Fruit fly (Drosophila melanogaster) whole organism: Measurements from ENCODE around the gene CG13842.

Source experiments
- CG8478 ChIP-seq: fragments of >200 bp; optimal IDR thresholded peaks from 2 replicates; lab custom pipeline; 2018; ENCODE audit warnings: inconsistent platforms
- Dll ChIP-seq: fragments of >200 bp; optimal IDR thresholded peaks from 2 replicates; lab custom pipeline; 2017
- EcR ChIP-seq, 2 experiments: fragments of >200 bp; optimal IDR thresholded peaks; 2 replicates each; lab custom pipeline; 2017; ENCODE audit warnings: missing biosample characterization in 2 of 2, missing genetic modification characterization in 2 of 2, missing genetic modification reagents in 2 of 2
- pan ChIP-seq: fragments of >200 bp; optimal IDR thresholded peaks from 2 replicates; lab custom pipeline; 2017
- psq ChIP-seq: fragments of >200 bp; optimal IDR thresholded peaks from 2 replicates; lab custom pipeline; 2017
- usp ChIP-seq: fragments of >200 bp; optimal IDR thresholded peaks from 2 replicates; lab custom pipeline; 2017; ENCODE audit warnings: missing biosample characterization, missing genetic modification characterization, mixed read lengths

The CG13842 gene

DNA sequence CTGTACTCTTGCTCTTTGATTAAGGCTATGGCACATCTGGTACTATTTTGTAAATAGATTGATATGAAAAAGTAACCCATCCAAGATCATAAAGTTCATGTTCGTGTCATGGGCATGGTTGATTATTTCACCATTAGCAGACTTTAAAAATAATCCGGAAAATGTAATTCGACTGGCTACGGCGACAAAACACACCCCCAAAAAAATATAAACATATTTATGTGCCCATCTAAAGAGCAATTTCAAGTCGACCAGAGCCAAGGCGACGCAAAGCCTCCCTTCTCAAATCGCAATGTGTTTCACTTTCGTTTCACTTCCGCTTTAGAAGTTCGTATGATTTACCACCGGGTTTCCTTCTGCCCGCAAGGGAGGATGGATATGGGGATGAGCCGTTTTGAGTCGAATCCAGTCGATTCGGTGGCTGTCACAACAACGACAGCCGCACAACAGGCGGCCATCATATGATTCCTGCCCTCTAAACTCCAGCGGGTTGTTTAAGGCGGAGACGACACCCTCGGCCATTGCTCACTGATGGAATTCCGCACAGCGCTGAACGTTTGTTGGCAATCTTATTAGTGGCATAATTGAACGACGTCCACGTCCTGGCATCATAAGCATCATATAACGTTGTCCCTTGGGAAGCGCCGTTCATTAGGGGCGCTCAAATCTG lies 12.0 kb upstream of the CG13842 start:
- TF ChIP-seq psq (lab: Kevin White, UChicago): no peak
- TF ChIP-seq usp (GFP tag; lab: Kevin White, UChicago): no peak
- no peak for TF ChIP-seq EcR (GFP tag; optimal IDR thresholded peaks at IDR 0.05; lab: Kevin White, UChicago)
- no peak for TF ChIP-seq pan (lab: Kevin White, UChicago)
- TF ChIP-seq Dll (lab: Kevin White, UChicago): no peak
- no peak for TF ChIP-seq CG8478

DNA sequence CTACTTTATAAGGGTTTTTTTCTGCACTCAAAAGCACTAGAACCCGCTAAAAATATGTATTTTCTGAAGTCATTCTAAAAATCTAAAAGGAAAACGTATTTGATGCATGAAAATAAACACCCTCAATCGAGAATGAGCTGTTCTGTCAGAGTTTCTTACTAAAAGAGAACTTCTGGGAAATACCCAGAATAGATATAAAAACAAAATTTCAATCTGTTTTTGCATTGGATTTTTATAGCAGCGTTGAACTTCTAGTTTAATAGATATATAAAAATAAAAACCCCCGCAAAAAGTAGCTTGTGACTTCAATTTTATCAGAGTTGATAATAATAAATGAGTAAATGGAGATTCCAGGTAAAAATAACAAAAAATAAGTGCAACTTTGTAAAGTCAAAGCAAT lies 11.3 kb upstream of the CG13842 start:
- TF ChIP-seq EcR (GFP tag; optimal IDR thresholded peaks at IDR 0.05; lab: Kevin White, UChicago) (no peak), psq (lab: Kevin White, UChicago) (no peak), CG8478 (no peak), usp (GFP tag; lab: Kevin White, UChicago) (no peak), pan (lab: Kevin White, UChicago) (no peak), Dll (lab: Kevin White, UChicago) (no peak)

DNA sequence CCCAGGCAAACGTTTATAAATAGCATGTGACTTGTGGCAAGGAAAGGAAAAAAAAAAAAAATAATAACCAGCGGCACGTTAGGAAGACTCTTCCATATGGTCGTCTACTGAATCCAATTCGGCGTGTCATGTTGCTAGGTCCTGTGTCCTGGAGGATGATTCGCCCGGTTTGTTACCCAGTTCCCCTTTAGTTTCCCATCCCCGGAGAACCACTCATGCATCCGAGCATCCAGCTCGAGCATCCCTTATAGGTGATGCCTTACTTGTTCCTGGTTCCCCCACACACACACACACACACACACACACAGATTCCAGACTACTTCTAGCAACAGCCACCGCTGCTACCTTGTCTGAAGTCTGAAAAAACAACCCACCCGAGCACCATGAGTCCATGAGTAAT lies 10.8 kb upstream of the CG13842 start:
- no peak for TF ChIP-seq usp (GFP tag; lab: Kevin White, UChicago)
- no peak for TF ChIP-seq psq (lab: Kevin White, UChicago)

DNA sequence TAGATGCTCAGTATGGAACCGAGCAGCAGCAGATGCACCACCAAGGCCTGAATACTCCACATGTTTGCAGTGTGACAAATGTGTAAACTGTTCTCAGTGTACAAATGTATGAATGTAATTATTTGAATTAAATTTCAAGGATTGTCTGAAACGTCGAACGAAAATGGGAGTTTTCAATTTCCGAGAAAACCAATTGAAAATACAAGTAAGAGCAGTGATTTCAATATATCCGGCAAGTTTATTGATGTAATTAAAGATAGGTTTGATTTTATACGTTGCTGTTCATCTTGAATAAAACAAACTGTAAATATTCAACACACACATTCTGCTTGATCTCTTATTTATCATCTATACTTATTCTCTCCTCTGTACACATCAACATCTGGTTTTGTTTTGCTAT lies 3.6 kb upstream of the CG13842 start, which contains the start of gene CG4907:
TSS of gene CG4907 (minus strand) at position 101 of the 400 bp plus-strand sequence.
- TF ChIP-seq Dll (lab: Kevin White, UChicago) (no peak), psq (lab: Kevin White, UChicago) (no peak), pan (lab: Kevin White, UChicago) (no peak), EcR (GFP tag; optimal IDR thresholded peaks at IDR 0.05; lab: Kevin White, UChicago) (no peak)

DNA sequence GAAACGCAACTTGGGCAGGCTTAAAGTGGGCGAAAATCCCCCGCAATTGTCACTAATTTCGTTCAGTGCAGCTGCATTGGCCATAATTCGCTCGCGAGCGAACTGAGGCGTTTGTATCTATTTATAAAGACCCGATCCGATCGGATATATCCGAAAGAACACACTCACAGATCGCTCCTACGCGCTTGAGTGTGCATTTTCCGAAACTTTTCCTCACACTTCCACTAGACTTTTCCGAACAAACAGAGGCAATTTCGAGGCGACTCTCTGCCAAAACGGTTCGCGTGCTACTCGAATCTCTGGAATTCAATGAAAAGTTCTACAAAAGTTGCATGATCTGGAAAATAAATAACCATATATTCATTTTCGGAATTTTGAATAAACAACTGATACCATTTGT lies 5.3 kb downstream of the CG13842 start, which contains the start of the genes CG6972 and CCAP:
TSS of gene CG6972 (plus strand) at position 215 of the 400 bp plus-strand sequence.
TSS of gene CCAP (minus strand) at position 292 of the 400 bp plus-strand sequence.
- no peak for TF ChIP-seq Dll (lab: Kevin White, UChicago)
- TF ChIP-seq usp (GFP tag; lab: Kevin White, UChicago): no peak

DNA sequence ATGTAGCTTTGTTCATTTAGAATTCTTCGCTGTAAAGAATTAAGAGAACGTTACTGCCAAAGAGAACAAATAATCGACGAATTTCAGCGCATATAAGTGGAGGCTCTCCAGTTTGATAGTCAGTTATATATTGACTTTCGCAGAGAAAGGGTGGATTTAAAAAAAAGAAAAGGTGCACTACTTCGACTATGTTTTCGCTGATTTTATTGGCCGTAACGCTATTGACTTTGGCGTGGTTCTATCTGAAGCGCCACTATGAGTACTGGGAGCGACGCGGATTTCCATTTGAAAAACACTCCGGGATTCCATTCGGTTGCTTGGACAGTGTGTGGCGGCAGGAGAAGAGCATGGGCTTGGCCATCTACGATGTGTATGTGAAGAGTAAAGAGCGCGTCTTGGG lies 8.9 kb downstream of the CG13842 start, which contains the start of gene Cyp6d4:
TSS of gene Cyp6d4 (plus strand) at position 112 of the 400 bp plus-strand sequence.
- TF ChIP-seq Dll (lab: Kevin White, UChicago) (no peak), usp (GFP tag; lab: Kevin White, UChicago) (no peak), pan (lab: Kevin White, UChicago) (no peak), CG8478 (no peak), EcR (GFP tag; optimal IDR thresholded peaks at IDR 0.05; lab: Kevin White, UChicago) (no peak), psq (lab: Kevin White, UChicago) (no peak)

DNA sequence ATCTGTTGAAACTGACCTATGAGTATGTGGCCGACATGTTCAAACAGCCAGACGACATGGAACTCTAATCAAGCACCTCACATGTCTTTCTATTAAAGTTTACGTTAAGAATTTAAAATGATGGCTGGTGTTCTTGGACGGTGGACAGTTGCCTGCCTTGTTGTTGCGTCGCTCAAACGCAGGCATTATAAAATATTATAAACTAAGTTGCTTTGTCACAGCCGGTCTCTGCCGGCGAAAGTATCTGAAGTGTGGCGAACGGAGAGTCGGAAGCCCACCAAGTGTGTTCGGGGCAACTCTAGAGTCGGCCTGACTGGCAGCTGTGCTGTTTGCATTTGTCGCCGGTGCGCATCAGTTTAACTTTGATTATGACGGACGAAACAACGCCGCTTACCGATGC lies 12.4 kb downstream of the CG13842 start, which contains the start of gene cd:
TSS of gene cd (plus strand) at position 301 of the 400 bp plus-strand sequence.
- TF ChIP-seq psq (lab: Kevin White, UChicago) (no peak), pan (lab: Kevin White, UChicago) (no peak), CG8478 (no peak), usp (GFP tag; lab: Kevin White, UChicago) (no peak), EcR (GFP tag; optimal IDR thresholded peaks at IDR 0.05; lab: Kevin White, UChicago) (no peak), Dll (lab: Kevin White, UChicago) (no peak)

DNA sequence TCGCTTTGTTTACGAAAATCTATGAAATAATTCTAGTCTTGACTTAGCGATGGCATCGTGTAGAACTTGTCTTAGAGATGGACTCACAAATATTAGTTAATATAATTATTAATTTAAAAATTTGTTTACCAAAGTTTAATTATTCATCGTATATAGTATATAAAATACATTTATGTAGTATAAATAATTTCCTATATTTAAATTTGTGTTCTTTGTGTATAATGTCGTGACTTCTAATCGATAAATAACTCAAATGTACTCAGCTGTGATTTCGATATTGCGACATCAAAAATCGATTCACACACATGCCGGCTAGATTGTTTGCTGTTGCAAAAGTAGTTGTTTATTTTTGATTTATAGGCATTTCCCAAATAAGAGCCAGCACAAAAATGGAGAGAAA lies 16.8 kb downstream of the CG13842 start, which contains the start of the genes wfs1 and Nup133:
TSS of gene wfs1 (minus strand) at position 70 of the 400 bp plus-strand sequence.
TSS of gene Nup133 (plus strand) at position 297 of the 400 bp plus-strand sequence.
- TF ChIP-seq CG8478 (no peak), pan (lab: Kevin White, UChicago) (no peak), psq (lab: Kevin White, UChicago) (no peak), Dll (lab: Kevin White, UChicago) (no peak), usp (GFP tag; lab: Kevin White, UChicago) (no peak), EcR (GFP tag; optimal IDR thresholded peaks at IDR 0.05; lab: Kevin White, UChicago) (no peak)

DNA sequence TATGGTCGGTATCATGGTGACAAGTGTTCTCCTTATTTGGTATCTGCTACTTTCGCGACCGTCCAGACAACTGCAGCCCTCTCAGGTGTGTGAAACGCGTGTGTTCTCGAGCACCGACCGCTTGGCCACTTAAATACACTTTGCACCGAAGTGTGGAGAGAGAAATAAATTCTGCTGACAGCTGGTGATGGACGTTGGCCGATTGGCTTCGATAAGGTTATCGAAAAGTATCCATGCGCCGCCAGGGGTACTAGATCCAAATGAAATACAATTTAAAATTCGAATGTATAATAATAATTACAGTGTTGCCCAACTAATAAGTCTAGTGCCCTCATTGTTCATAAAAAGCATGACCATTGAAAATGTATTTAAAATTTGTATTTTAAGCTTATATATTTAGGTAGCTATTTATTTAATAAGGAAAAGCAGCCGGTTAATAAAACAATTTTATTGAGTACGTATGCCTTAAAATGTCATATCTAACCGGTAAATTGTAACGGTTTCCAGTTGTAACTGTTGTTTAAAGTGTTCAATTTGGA lies 20.7 kb downstream of the CG13842 start, which contains the start of the genes Gclm and CG17625:
TSS of gene Gclm (minus strand) at position 175 of the 539 bp plus-strand sequence.
TSS of gene CG17625 (plus strand) at position 514 of the 539 bp plus-strand sequence.
- TF ChIP-seq EcR (GFP tag; optimal IDR thresholded peaks at IDR 0.05; lab: Kevin White, UChicago) (no peak), CG8478 (no peak), pan (lab: Kevin White, UChicago) (no peak), Dll (lab: Kevin White, UChicago) (no peak), psq (lab: Kevin White, UChicago) (no peak), usp (GFP tag; lab: Kevin White, UChicago) (no peak)

DNA sequence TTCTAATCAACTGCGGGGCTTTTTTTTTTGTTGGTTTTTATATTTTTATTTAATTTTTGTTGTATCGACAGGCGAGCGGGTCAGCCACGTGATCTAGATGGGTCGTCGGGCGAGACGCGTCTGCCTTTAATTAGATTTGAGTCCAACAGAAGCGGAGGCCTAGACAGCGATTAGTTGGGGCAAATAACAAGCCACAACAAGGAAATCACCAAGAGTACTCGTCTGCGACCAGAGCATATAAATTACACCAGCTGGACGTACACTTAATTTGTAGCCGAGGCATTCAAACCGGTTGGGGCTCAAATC lies 22.2 kb downstream of the CG13842 start:
- TF ChIP-seq CG8478 (no peak), Dll (lab: Kevin White, UChicago) (no peak), psq (lab: Kevin White, UChicago) (no peak), pan (lab: Kevin White, UChicago) (no peak), usp (GFP tag; lab: Kevin White, UChicago) (no peak), EcR (GFP tag; optimal IDR thresholded peaks at IDR 0.05; lab: Kevin White, UChicago) (no peak)

DNA sequence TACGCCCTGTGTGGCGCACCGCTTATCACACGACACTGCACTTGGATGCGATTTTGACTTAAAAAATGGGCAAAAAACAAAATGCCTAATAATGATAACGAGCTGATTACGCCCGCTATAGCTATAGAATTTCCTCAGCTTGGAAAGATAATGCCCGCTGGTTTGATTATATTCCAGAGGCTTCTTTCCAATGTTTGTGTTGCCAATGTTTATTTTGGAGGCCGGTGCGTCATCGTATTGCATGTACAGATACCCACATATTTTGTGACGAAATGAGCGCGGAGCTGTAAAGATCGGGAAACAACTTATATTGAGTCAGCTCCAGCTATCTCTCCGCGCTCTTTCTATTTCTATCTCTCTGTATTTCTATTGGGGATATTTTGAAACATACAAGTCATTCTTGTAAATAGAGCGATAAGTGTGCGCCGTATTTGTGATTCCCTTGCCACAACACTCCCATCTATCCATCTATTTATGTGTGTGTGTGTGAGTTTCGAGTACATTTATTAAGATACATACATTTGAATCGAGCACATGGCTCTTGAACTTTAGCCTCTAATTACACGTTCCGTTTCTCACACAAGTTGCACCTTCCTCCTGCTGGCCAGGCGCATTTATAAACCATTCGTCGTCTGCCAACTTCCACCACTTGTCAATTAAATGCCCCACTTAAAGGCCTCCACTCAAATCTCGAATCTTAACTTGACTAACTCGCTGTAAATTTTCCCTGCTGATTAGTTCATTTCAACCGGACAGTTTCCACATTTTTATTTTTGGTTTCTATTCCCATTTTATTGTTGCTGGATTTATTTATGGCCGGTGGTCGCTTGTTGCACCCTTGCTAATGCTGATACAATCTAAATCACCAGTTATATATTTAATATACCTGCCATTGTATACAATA lies 22.8 kb downstream of the CG13842 start:
- TF ChIP-seq Dll (lab: Kevin White, UChicago) (no peak), CG8478 (no peak), EcR (GFP tag; optimal IDR thresholded peaks at IDR 0.05; lab: Kevin White, UChicago) (no peak), usp (GFP tag; lab: Kevin White, UChicago) (no peak)
